Fruit fly (Drosophila melanogaster) whole organism, embryonic: ENCODE data around the gene Shawn.
A peak's percentile ranks its signal among the peaks of the same experiment; 100 is the strongest.

Source experiments
- B-H1 ChIP-seq: fragments of 200-800 bp; sonication (Bioruptor generic); IDR thresholded peaks from 3 replicates; pipeline ENCODE4 v1.3.6; 2022; ENCODE audit warnings: missing biosample characterization, missing genetic modification characterization
- Bdp1 ChIP-seq: fragments of 200-800 bp; sonication (Bioruptor generic); optimal IDR thresholded peaks from 3 replicates; lab custom pipeline; 2016; ENCODE audit warnings: missing biosample characterization, missing genetic modification characterization
- Bgb ChIP-seq: fragments of 200-800 bp; sonication (Bioruptor generic); IDR thresholded peaks from 2 replicates; pipeline ENCODE4 v1.3.6; 2022; ENCODE audit warnings: missing biosample characterization, missing genetic modification characterization; ENCODE audit not compliant: partially characterized antibody
- CG11398 ChIP-seq: fragments of 200-800 bp; sonication (Bioruptor generic); optimal IDR thresholded peaks from 2 replicates; lab custom pipeline; 2016; ENCODE audit warnings: missing biosample characterization, missing genetic modification characterization
- CG12071 ChIP-seq: fragments of 200-800 bp; sonication (Bioruptor generic); optimal IDR thresholded peaks from 3 replicates; lab custom pipeline; 2018; ENCODE audit warnings: missing biosample characterization, mild to moderate bottlenecking, missing genetic modification characterization
- CG12744 ChIP-seq: fragments of 200-800 bp; sonication (Bioruptor generic); optimal IDR thresholded peaks from 2 replicates; lab custom pipeline; 2016; ENCODE audit warnings: missing biosample characterization, missing genetic modification characterization
- CG13123 ChIP-seq: fragments of 200-800 bp; sonication (Bioruptor generic); optimal IDR thresholded peaks from 2 replicates; lab custom pipeline; 2016; ENCODE audit warnings: missing biosample characterization, missing genetic modification characterization
- CG14050 ChIP-seq: fragments of 200-800 bp; sonication (Bioruptor generic); IDR thresholded peaks from 3 replicates; pipeline ENCODE4 v1.3.6; 2022; ENCODE audit warnings: missing biosample characterization, missing genetic modification characterization
- CG15479 ChIP-seq: fragments of 200-800 bp; sonication (Bioruptor generic); optimal IDR thresholded peaks from 3 replicates; lab custom pipeline; 2019; ENCODE audit warnings: missing biosample characterization, mild to moderate bottlenecking, missing genetic modification characterization, moderate library complexity
- CG17612 ChIP-seq: fragments of 200-800 bp; sonication (Bioruptor generic); IDR thresholded peaks from 2 replicates; pipeline ENCODE4 v1.3.6; 2022; ENCODE audit warnings: missing biosample characterization, missing genetic modification characterization
- CG18619 ChIP-seq: fragments of 200-800 bp; sonication (Bioruptor generic); optimal IDR thresholded peaks from 3 replicates; lab custom pipeline; 2017; ENCODE audit warnings: missing biosample characterization, mild to moderate bottlenecking, missing genetic modification characterization
- CG3838 ChIP-seq: fragments of 200-800 bp; sonication (Bioruptor generic); optimal IDR thresholded peaks from 3 replicates; lab custom pipeline; 2016; ENCODE audit warnings: missing biosample characterization, missing genetic modification characterization
- CG4282 ChIP-seq: fragments of 200-800 bp; sonication (Bioruptor generic); optimal IDR thresholded peaks from 2 replicates; lab custom pipeline; 2016; ENCODE audit warnings: missing biosample characterization, missing genetic modification characterization
- CG4854 ChIP-seq: fragments of 200-800 bp; sonication (Bioruptor generic); optimal IDR thresholded peaks from 2 replicates; lab custom pipeline; 2016; ENCODE audit warnings: missing biosample characterization, missing genetic modification characterization, inconsistent platforms
- CG6175 ChIP-seq: fragments of 200-800 bp; sonication (Bioruptor generic); IDR thresholded peaks from 3 replicates; pipeline ENCODE4 v1.3.6; 2022; ENCODE audit warnings: missing biosample characterization, missing genetic modification characterization
- CG6654 ChIP-seq: fragments of 200-800 bp; sonication (Bioruptor generic); optimal IDR thresholded peaks from 2 replicates; lab custom pipeline; 2017; ENCODE audit warnings: missing biosample characterization, mild to moderate bottlenecking, missing genetic modification characterization
- CG6689 ChIP-seq: fragments of 200-800 bp; sonication (Bioruptor generic); IDR thresholded peaks from 2 replicates; pipeline ENCODE4 v1.3.6; 2022; ENCODE audit warnings: missing biosample characterization, missing genetic modification characterization
- CG7357 ChIP-seq: fragments of 200-800 bp; sonication (Bioruptor generic); IDR thresholded peaks from 3 replicates; pipeline ENCODE4 v1.3.6; 2022; ENCODE audit warnings: missing biosample characterization, missing genetic modification characterization
- CG7372 ChIP-seq: fragments of 200-800 bp; sonication (Bioruptor generic); IDR thresholded peaks from 2 replicates; pipeline ENCODE4 v1.3.6; 2022; ENCODE audit warnings: missing biosample characterization, missing genetic modification characterization
- CG7963 ChIP-seq: fragments of 200-800 bp; sonication (Bioruptor generic); IDR thresholded peaks from 3 replicates; pipeline ENCODE4 v1.3.6; 2022; ENCODE audit warnings: missing biosample characterization, missing genetic modification characterization; ENCODE audit not compliant: partially characterized antibody
- CG8478 ChIP-seq: fragments of >200 bp; optimal IDR thresholded peaks from 2 replicates; lab custom pipeline; 2018
- Camta ChIP-seq: fragments of 200-800 bp; sonication (Bioruptor generic); optimal IDR thresholded peaks from 2 replicates; lab custom pipeline; 2016; ENCODE audit warnings: missing biosample characterization, missing genetic modification characterization
- D19B ChIP-seq: fragments of 200-800 bp; sonication (Bioruptor generic); optimal IDR thresholded peaks from 2 replicates; lab custom pipeline; 2017; ENCODE audit warnings: missing biosample characterization, mild to moderate bottlenecking, missing genetic modification characterization
- Drgx ChIP-seq: fragments of 200-800 bp; sonication (Bioruptor generic); IDR thresholded peaks from 2 replicates; pipeline ENCODE4 v1.3.6; 2022; ENCODE audit warnings: missing biosample characterization, missing genetic modification characterization
- E2f2 ChIP-seq: fragments of 200-800 bp; sonication (Bioruptor generic); IDR thresholded peaks from 2 replicates; pipeline ENCODE4 v1.3.6; 2022; ENCODE audit warnings: missing biosample characterization, missing genetic modification characterization
- Fer2 ChIP-seq: fragments of 200-800 bp; sonication (Bioruptor generic); optimal IDR thresholded peaks from 2 replicates; lab custom pipeline; 2018; ENCODE audit warnings: missing biosample characterization, mild to moderate bottlenecking, missing genetic modification characterization, moderate library complexity
- MBD-R2 ChIP-seq: fragments of 200-800 bp; sonication (Bioruptor generic); IDR thresholded peaks from 2 replicates; pipeline ENCODE4 v1.3.6; 2022; ENCODE audit warnings: missing biosample characterization, missing genetic modification characterization
- Med ChIP-seq: fragments of 200-800 bp; sonication (Bioruptor generic); peaks from one replicate; lab custom pipeline; 2016; ENCODE audit warnings: missing biosample characterization, missing genetic modification characterization, mild to moderate bottlenecking, inconsistent platforms, moderate library complexity
- NFAT ChIP-seq: fragments of 200-800 bp; sonication (Bioruptor generic); IDR thresholded peaks from 2 replicates; pipeline ENCODE4 v1.3.6; 2022; ENCODE audit warnings: missing biosample characterization, missing genetic modification characterization
- Neu2 ChIP-seq: fragments of 200-800 bp; sonication (Bioruptor generic); optimal IDR thresholded peaks from 3 replicates; lab custom pipeline; 2016; ENCODE audit warnings: missing biosample characterization, missing genetic modification characterization, borderline replicate concordance
- Optix ChIP-seq: fragments of 200-800 bp; sonication (Bioruptor generic); IDR thresholded peaks from 3 replicates; pipeline ENCODE4 v1.3.6; 2022; ENCODE audit warnings: missing biosample characterization, missing genetic modification characterization
- al ChIP-seq: fragments of 200-800 bp; sonication (Bioruptor generic); IDR thresholded peaks from 2 replicates; pipeline ENCODE4 v1.3.6; 2022; ENCODE audit warnings: missing biosample characterization, missing genetic modification characterization
- bowl ChIP-seq: fragments of 200-800 bp; sonication (Bioruptor generic); IDR thresholded peaks from 2 replicates; pipeline ENCODE4 v1.3.6; 2022; ENCODE audit warnings: missing biosample characterization, missing genetic modification characterization
- croc ChIP-seq: fragments of 200-800 bp; sonication (Bioruptor generic); conservative IDR thresholded peaks from 3 replicates; pipeline ENCODE4 v1.3.6; 2022; ENCODE audit warnings: missing biosample characterization, missing genetic modification characterization
- fd102C ChIP-seq: fragments of 200-800 bp; sonication (Bioruptor generic); optimal IDR thresholded peaks from 2 replicates; lab custom pipeline; 2018; ENCODE audit warnings: missing biosample characterization, mild to moderate bottlenecking, missing genetic modification characterization, moderate library complexity
- fd3F ChIP-seq: fragments of 200-800 bp; sonication (Bioruptor generic); optimal IDR thresholded peaks from 2 replicates; lab custom pipeline; 2018; ENCODE audit warnings: missing biosample characterization, mild to moderate bottlenecking, missing genetic modification characterization, moderate library complexity
- ftz-f1 ChIP-seq: fragments of 200-800 bp; sonication (Bioruptor generic); optimal IDR thresholded peaks from 2 replicates; lab custom pipeline; 2016; ENCODE audit warnings: missing biosample characterization, missing genetic modification characterization
- gcm ChIP-seq: fragments of 200-800 bp; sonication (Bioruptor generic); optimal IDR thresholded peaks from 2 replicates; lab custom pipeline; 2019; ENCODE audit warnings: missing biosample characterization, mild to moderate bottlenecking, missing genetic modification characterization, moderate library complexity
- hkb ChIP-seq, 2 experiments: fragments of 200-800 bp in 1 of 2; fragments of >200 bp in 1 of 2; sonication (Bioruptor generic) in 1 of 2; IDR thresholded peaks in 1 of 2; optimal IDR thresholded peaks in 1 of 2; 2 replicates each; pipeline versions ENCODE4 v1.3.6 to Lab custom; 2017 to 2022; ENCODE audit warnings: missing biosample characterization in 1 of 2, missing genetic modification characterization in 1 of 2
- ind ChIP-seq: fragments of 200-800 bp; sonication (Bioruptor generic); optimal IDR thresholded peaks from 3 replicates; lab custom pipeline; 2016; ENCODE audit warnings: missing biosample characterization, missing genetic modification characterization
- inv ChIP-seq: fragments of 200-800 bp; sonication (Bioruptor generic); IDR thresholded peaks from 2 replicates; pipeline ENCODE4 v1.3.6; 2022; ENCODE audit warnings: missing biosample characterization, missing genetic modification characterization; ENCODE audit not compliant: partially characterized antibody
- jumu ChIP-seq: fragments of 200-800 bp; sonication (Bioruptor generic); optimal IDR thresholded peaks from 3 replicates; lab custom pipeline; 2016; ENCODE audit warnings: missing biosample characterization, missing genetic modification characterization
- klu ChIP-seq: fragments of 200-800 bp; sonication (Bioruptor generic); IDR thresholded peaks from 2 replicates; pipeline ENCODE4 v1.3.6; 2022; ENCODE audit warnings: missing biosample characterization, missing genetic modification characterization
- nau ChIP-seq: fragments of 200-800 bp; sonication (Bioruptor generic); optimal IDR thresholded peaks from 3 replicates; lab custom pipeline; 2017; ENCODE audit warnings: missing biosample characterization, mild to moderate bottlenecking, missing genetic modification characterization, missing genetic modification reagents
- repo ChIP-seq: fragments of 200-800 bp; sonication (Bioruptor generic); optimal IDR thresholded peaks from 2 replicates; lab custom pipeline; 2016; ENCODE audit warnings: missing biosample characterization, missing genetic modification characterization
- sim ChIP-seq: fragments of 200-800 bp; sonication (Bioruptor generic); IDR thresholded peaks from 2 replicates; pipeline ENCODE4 v1.3.6; 2022; ENCODE audit warnings: missing biosample characterization, missing genetic modification characterization
- slp2 ChIP-seq: fragments of 200-800 bp; sonication (Bioruptor generic); optimal IDR thresholded peaks from 2 replicates; lab custom pipeline; 2016; ENCODE audit warnings: missing biosample characterization, missing genetic modification characterization
- sob ChIP-seq: fragments of 200-800 bp; sonication (Bioruptor generic); IDR thresholded peaks from 2 replicates; pipeline ENCODE4 v1.3.6; 2022; ENCODE audit warnings: missing biosample characterization, missing genetic modification characterization
- toy ChIP-seq: fragments of 200-800 bp; sonication (Bioruptor generic); IDR thresholded peaks from 2 replicates; pipeline ENCODE4 v1.3.6; 2022; ENCODE audit warnings: missing biosample characterization, missing genetic modification characterization
- trem ChIP-seq: fragments of 200-800 bp; optimal IDR thresholded peaks from 3 replicates; lab custom pipeline; 2019; ENCODE audit warnings: missing biosample characterization, mild to moderate bottlenecking, missing genetic modification characterization, moderate library complexity
- vfl ChIP-seq: fragments of 200-800 bp; sonication (Bioruptor generic); optimal IDR thresholded peaks from 2 replicates; lab custom pipeline; 2016; ENCODE audit warnings: missing biosample characterization, missing genetic modification characterization
- zfh1 ChIP-seq: fragments of 200-800 bp; sonication (Bioruptor generic); IDR thresholded peaks from 3 replicates; pipeline ENCODE4 v1.3.6; 2022; ENCODE audit warnings: missing biosample characterization, missing genetic modification characterization

Gene Shawn

DNA sequence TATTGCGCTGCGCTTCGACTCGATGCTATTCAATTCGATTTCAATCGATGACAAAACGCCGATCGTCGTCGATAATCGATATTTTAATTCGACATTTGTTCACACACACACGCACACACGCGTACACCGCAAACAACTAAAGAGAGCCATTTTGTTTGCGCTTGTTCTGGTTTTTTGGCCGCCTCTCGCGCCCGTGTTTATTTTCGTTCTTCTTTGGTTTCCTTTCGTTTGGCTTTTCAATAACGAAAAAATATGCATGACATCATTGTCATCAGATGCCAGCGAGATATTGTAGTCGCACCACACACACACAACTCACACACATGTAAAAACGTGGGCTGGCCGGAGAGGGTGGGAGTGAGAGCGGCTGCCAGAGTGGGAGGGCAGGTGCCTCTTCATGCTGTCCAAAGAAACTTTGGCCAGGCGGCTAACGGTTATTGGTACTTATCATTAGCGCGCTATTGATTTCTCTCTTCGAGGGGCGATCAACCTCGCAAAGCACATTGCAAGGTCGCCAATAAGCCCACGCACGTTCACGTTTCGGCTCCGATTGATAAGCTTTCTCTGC is 3.2 kb upstream of the Shawn start (continued):
- TF ChIP-seq CG18619 (GFP tag; lab: Kevin White, UChicago) (no peak), al (no peak), toy (GFP tag; lab: Robert Waterston, UW) (no peak), Optix (GFP tag; lab: Robert Waterston, UW) (no peak), zfh1 (GFP tag; lab: Robert Waterston, UW) (peak; percentile 14; the same call in 1 of the 3 replicates), CG4854 (no peak), CG6654 (GFP tag; lab: Kevin White, UChicago) (no peak), CG7963 (GFP tag; lab: Robert Waterston, UW) (0 out of 3 replicates have a peak, but pooled peaks have one; percentile 26), CG15479 (GFP tag; lab: Kevin White, UChicago) (no peak), ind (GFP tag; lab: Kevin White, UChicago) (no peak), CG17612 (no peak), B-H1 (GFP tag; lab: Robert Waterston, UW) (no peak), CG3838 (no peak), inv (GFP tag; lab: Robert Waterston, UW) (0 out of 2 replicates have a peak, but pooled peaks have one; percentile 17), CG14050 (GFP tag; lab: Robert Waterston, UW) (no peak), Camta (no peak), jumu (GFP tag; lab: Kevin White, UChicago) (no peak), D19B (no peak), fd3F (GFP tag; lab: Kevin White, UChicago) (no peak), bowl (GFP tag; lab: Robert Waterston, UW) (no peak), CG6175 (no peak), trem (tag; lab: Kevin White, UChicago) (no peak), CG11398 (no peak), sim (GFP tag; lab: Robert Waterston, UW) (no peak), NFAT (GFP tag; lab: Robert Waterston, UW) (no peak), Bdp1 (GFP tag; lab: Kevin White, UChicago) (no peak), vfl (GFP tag; lab: Kevin White, UChicago) (no peak), Fer2 (tag; lab: Kevin White, UChicago) (no peak), klu (GFP tag; lab: Robert Waterston, UW) (no peak), CG6689 (GFP tag; lab: Robert Waterston, UW) (no peak), ftz-f1 (peak; percentile 83), CG4282 (GFP tag; lab: Kevin White, UChicago) (no peak), CG13123 (GFP tag; lab: Kevin White, UChicago) (no peak), Bgb (peak; percentile 48; the same call in 1 of the 2 replicates), Neu2 (no peak), CG7372 (GFP tag; lab: Robert Waterston, UW) (no peak), E2f2 (GFP tag; lab: Robert Waterston, UW) (peak; percentile 35; the same call in 1 of the 2 replicates), nau (GFP tag; lab: Kevin White, UChicago) (peak; percentile 31), Med (GFP tag; lab: Kevin White, UChicago) (peak; percentile 54), croc (no peak), CG12744 (GFP tag; lab: Kevin White, UChicago) (no peak), fd102C (GFP tag; lab: Kevin White, UChicago) (no peak), repo (GFP tag; lab: Kevin White, UChicago) (no peak), Drgx (GFP tag; lab: Robert Waterston, UW) (no peak), hkb (optimal IDR thresholded peaks at IDR 0.05; lab: Kevin White, UChicago) (no peak), hkb (GFP tag; IDR thresholded peaks at IDR 0.05; lab: Robert Waterston, UW) (no peak), MBD-R2 (GFP tag; lab: Robert Waterston, UW) (no peak), CG8478 (lab: Kevin White, UChicago) (no peak), slp2 (GFP tag; lab: Kevin White, UChicago) (no peak), CG12071 (GFP tag; lab: Kevin White, UChicago) (no peak), CG7357 (GFP tag; lab: Robert Waterston, UW) (no peak), gcm (GFP tag; lab: Kevin White, UChicago) (no peak), sob (no peak)
